Fruit fly (Drosophila melanogaster) whole organism, embryonic: ENCODE measurements around the gene CG9782.
A peak's percentile ranks its signal among the peaks of the same experiment; 100 is the strongest.

ENCODE experiments used
- Aef1 ChIP-seq: fragments of 200-800 bp; sonication (Bioruptor generic); IDR thresholded peaks from 3 replicates; pipeline ENCODE4 v1.3.6; 2022; ENCODE audit warnings: missing biosample characterization, missing genetic modification characterization
- Antp ChIP-seq: fragments of 200-800 bp; sonication (Bioruptor generic); optimal IDR thresholded peaks from 3 replicates; lab custom pipeline; 2016; ENCODE audit warnings: missing biosample characterization, missing genetic modification characterization
- CG10147 ChIP-seq: fragments of 200-800 bp; sonication (Bioruptor generic); optimal IDR thresholded peaks from 2 replicates; lab custom pipeline; 2019; ENCODE audit warnings: missing biosample characterization, mild to moderate bottlenecking, missing genetic modification characterization, moderate library complexity
- CG14441 ChIP-seq: fragments of 200-800 bp; sonication (Bioruptor generic); IDR thresholded peaks from 2 replicates; pipeline ENCODE4 v1.3.6; 2022; ENCODE audit warnings: missing biosample characterization, missing genetic modification characterization
- CG1602 ChIP-seq: fragments of 200-800 bp; sonication (Bioruptor generic); optimal IDR thresholded peaks from 3 replicates; lab custom pipeline; 2016; ENCODE audit warnings: missing biosample characterization, missing genetic modification characterization
- CG16863 ChIP-seq: fragments of 200-800 bp; sonication (Bioruptor generic); optimal IDR thresholded peaks from 3 replicates; lab custom pipeline; 2016; ENCODE audit warnings: missing biosample characterization, missing genetic modification characterization
- CG30020 ChIP-seq: fragments of 200-800 bp; optimal IDR thresholded peaks from 2 replicates; lab custom pipeline; 2019; ENCODE audit warnings: missing biosample characterization, mild to moderate bottlenecking, missing genetic modification characterization, moderate library complexity
- CG3065 ChIP-seq: fragments of 200-800 bp; sonication (Bioruptor generic); optimal IDR thresholded peaks from 2 replicates; lab custom pipeline; 2016; ENCODE audit warnings: missing biosample characterization, missing genetic modification characterization
- CG34224 ChIP-seq: fragments of 200-800 bp; sonication (Bioruptor generic); IDR thresholded peaks from 3 replicates; pipeline ENCODE4 v1.3.6; 2022; ENCODE audit warnings: missing biosample characterization, missing genetic modification characterization; ENCODE audit not compliant: partially characterized antibody
- CG34422 ChIP-seq: fragments of 200-800 bp; sonication (Bioruptor generic); IDR thresholded peaks from 3 replicates; pipeline ENCODE4 v1.3.6; 2022; ENCODE audit warnings: missing biosample characterization, missing genetic modification characterization
- CG42726 ChIP-seq: fragments of 200-800 bp; sonication (Bioruptor generic); IDR thresholded peaks from 2 replicates; pipeline ENCODE4 v1.3.6; 2022; ENCODE audit warnings: missing biosample characterization, missing genetic modification characterization; ENCODE audit not compliant: partially characterized antibody
- CG7357 ChIP-seq: fragments of 200-800 bp; sonication (Bioruptor generic); IDR thresholded peaks from 3 replicates; pipeline ENCODE4 v1.3.6; 2022; ENCODE audit warnings: missing biosample characterization, missing genetic modification characterization
- CG7963 ChIP-seq: fragments of 200-800 bp; sonication (Bioruptor generic); IDR thresholded peaks from 3 replicates; pipeline ENCODE4 v1.3.6; 2022; ENCODE audit warnings: missing biosample characterization, missing genetic modification characterization; ENCODE audit not compliant: partially characterized antibody
- CG8290 ChIP-seq, 3 experiments: fragments of 200-800 bp; sonication (Bioruptor generic); optimal IDR thresholded peaks; 2 replicates each; lab custom pipeline; 2016 to 2019; ENCODE audit warnings: missing biosample characterization in 3 of 3, missing genetic modification characterization in 3 of 3, mild to moderate bottlenecking in 2 of 3, moderate library complexity in 1 of 3
- CG8359 ChIP-seq: fragments of 200-800 bp; sonication (Bioruptor generic); optimal IDR thresholded peaks from 2 replicates; lab custom pipeline; 2017; ENCODE audit warnings: missing biosample characterization, mild to moderate bottlenecking, missing genetic modification characterization, borderline replicate concordance
- CG8944 ChIP-seq: fragments of 200-800 bp; sonication (Bioruptor generic); optimal IDR thresholded peaks from 3 replicates; lab custom pipeline; 2016; ENCODE audit warnings: missing biosample characterization, missing genetic modification characterization
- CTCF ChIP-seq: fragments of 200-800 bp; sonication (Bioruptor generic); optimal IDR thresholded peaks from 2 replicates; lab custom pipeline; 2017; ENCODE audit warnings: missing biosample characterization, mild to moderate bottlenecking, missing genetic modification characterization, moderate library complexity
- CoRest ChIP-seq: fragments of 200-800 bp; sonication (Bioruptor generic); optimal IDR thresholded peaks from 3 replicates; lab custom pipeline; 2018; ENCODE audit warnings: missing biosample characterization, mild to moderate bottlenecking, missing genetic modification characterization, moderate library complexity
- Dll ChIP-seq: fragments of 200-800 bp; sonication (Bioruptor generic); IDR thresholded peaks from 4 replicates; pipeline ENCODE4 v1.3.6; 2022; ENCODE audit warnings: missing biosample characterization, missing genetic modification characterization; ENCODE audit not compliant: partially characterized antibody
- Elba2 ChIP-seq: fragments of 200-800 bp; sonication (Bioruptor generic); optimal IDR thresholded peaks from 3 replicates; lab custom pipeline; 2016; ENCODE audit warnings: missing biosample characterization, missing genetic modification characterization
- Ets65A ChIP-seq: fragments of 200-800 bp; sonication (Bioruptor generic); peaks from one replicate; lab custom pipeline; 2016; ENCODE audit warnings: missing biosample characterization, missing genetic modification characterization
- Fer1 ChIP-seq: fragments of 200-800 bp; sonication (Bioruptor generic); optimal IDR thresholded peaks from 2 replicates; lab custom pipeline; 2017; ENCODE audit warnings: missing biosample characterization, mild to moderate bottlenecking, missing genetic modification characterization
- Hr39 ChIP-seq: fragments of >200 bp; optimal IDR thresholded peaks from 2 replicates; lab custom pipeline; 2017
- MBD-R2 ChIP-seq: fragments of 200-800 bp; sonication (Bioruptor generic); IDR thresholded peaks from 2 replicates; pipeline ENCODE4 v1.3.6; 2022; ENCODE audit warnings: missing biosample characterization, missing genetic modification characterization
- Max ChIP-seq: fragments of 200-800 bp; sonication (Bioruptor generic); optimal IDR thresholded peaks from 2 replicates; lab custom pipeline; 2016; ENCODE audit warnings: missing biosample characterization, mild to moderate bottlenecking, missing genetic modification characterization
- Sry-β ChIP-seq: fragments of 200-800 bp; sonication (Bioruptor generic); optimal IDR thresholded peaks from 2 replicates; lab custom pipeline; 2018; ENCODE audit warnings: missing biosample characterization, mild to moderate bottlenecking, missing genetic modification characterization, moderate library complexity
- YL-1 ChIP-seq: fragments of 200-800 bp; sonication (Bioruptor generic); optimal IDR thresholded peaks from 3 replicates; lab custom pipeline; 2017; ENCODE audit warnings: missing biosample characterization, mild to moderate bottlenecking, missing genetic modification characterization
- ap ChIP-seq: fragments of 200-800 bp; sonication (Bioruptor generic); IDR thresholded peaks from 2 replicates; pipeline ENCODE4 v1.3.6; 2022; ENCODE audit warnings: missing biosample characterization, missing genetic modification characterization
- az2 ChIP-seq: fragments of 200-800 bp; sonication (Bioruptor generic); optimal IDR thresholded peaks from 3 replicates; lab custom pipeline; 2016; ENCODE audit warnings: missing biosample characterization, missing genetic modification characterization
- bbx ChIP-seq: fragments of 200-800 bp; sonication (Bioruptor generic); IDR thresholded peaks from 2 replicates; pipeline ENCODE4 v1.3.6; 2022; ENCODE audit warnings: missing biosample characterization, missing genetic modification characterization; ENCODE audit not compliant: partially characterized antibody
- cg ChIP-seq: fragments of 200-800 bp; sonication (Bioruptor generic); optimal IDR thresholded peaks from 3 replicates; lab custom pipeline; 2019; ENCODE audit warnings: missing biosample characterization, mild to moderate bottlenecking, missing genetic modification characterization, moderate library complexity
- chn ChIP-seq: fragments of 200-800 bp; sonication (Bioruptor generic); optimal IDR thresholded peaks from 2 replicates; lab custom pipeline; 2016; ENCODE audit warnings: missing biosample characterization, missing genetic modification characterization
- crc ChIP-seq: fragments of 200-800 bp; sonication (Bioruptor generic); optimal IDR thresholded peaks from 2 replicates; lab custom pipeline; 2016; ENCODE audit warnings: missing biosample characterization, missing genetic modification characterization
- crol ChIP-seq: fragments of 200-800 bp; sonication (Bioruptor generic); IDR thresholded peaks from 2 replicates; pipeline ENCODE4 v1.3.6; 2022; ENCODE audit warnings: missing biosample characterization, missing genetic modification characterization
- dati ChIP-seq: fragments of 200-800 bp; sonication (Bioruptor generic); IDR thresholded peaks from 2 replicates; pipeline ENCODE4 v1.3.6; 2022; ENCODE audit warnings: missing biosample characterization, missing genetic modification characterization
- dimm ChIP-seq: fragments of 200-800 bp; sonication (Bioruptor generic); IDR thresholded peaks from 2 replicates; pipeline ENCODE4 v1.3.6; 2022; ENCODE audit warnings: missing biosample characterization, missing genetic modification characterization
- esg ChIP-seq: fragments of 200-800 bp; sonication (Bioruptor generic); conservative IDR thresholded peaks from 2 replicates; pipeline ENCODE4 v1.3.6; 2022; ENCODE audit warnings: missing biosample characterization, missing genetic modification characterization
- hbn ChIP-seq: fragments of 200-800 bp; sonication (Bioruptor generic); IDR thresholded peaks from 2 replicates; pipeline ENCODE4 v1.3.6; 2022; ENCODE audit warnings: missing biosample characterization, missing genetic modification characterization; ENCODE audit not compliant: partially characterized antibody
- insv ChIP-seq, 2 experiments: fragments of 200-800 bp; sonication (Bioruptor generic); optimal IDR thresholded peaks; 3 replicates each; lab custom pipeline; 2016 to 2018; ENCODE audit warnings: missing biosample characterization in 2 of 2, missing genetic modification characterization in 2 of 2
- kah ChIP-seq: fragments of 200-800 bp; sonication (Bioruptor generic); optimal IDR thresholded peaks from 2 replicates; lab custom pipeline; 2018; ENCODE audit warnings: missing biosample characterization, mild to moderate bottlenecking, missing genetic modification characterization
- ken ChIP-seq: fragments of 200-800 bp; sonication (Bioruptor generic); IDR thresholded peaks from 3 replicates; pipeline ENCODE4 v1.3.6; 2022; ENCODE audit warnings: missing biosample characterization, missing genetic modification characterization
- kni ChIP-seq: fragments of 200-800 bp; sonication (Bioruptor generic); optimal IDR thresholded peaks from 3 replicates; lab custom pipeline; 2017; ENCODE audit warnings: mild to moderate bottlenecking, missing biosample characterization, missing genetic modification reagents, missing genetic modification characterization
- knrl ChIP-seq: fragments of 200-800 bp; sonication (Bioruptor generic); IDR thresholded peaks from 3 replicates; pipeline ENCODE4 v1.3.6; 2022; ENCODE audit warnings: missing biosample characterization, missing genetic modification characterization; ENCODE audit not compliant: partially characterized antibody
- mam ChIP-seq: fragments of 200-800 bp; sonication (Bioruptor generic); optimal IDR thresholded peaks from 3 replicates; lab custom pipeline; 2016; ENCODE audit warnings: missing biosample characterization, missing genetic modification characterization
- phol ChIP-seq: fragments of 200-800 bp; sonication (Bioruptor generic); optimal IDR thresholded peaks from 3 replicates; lab custom pipeline; 2018; ENCODE audit warnings: missing biosample characterization, mild to moderate bottlenecking, missing genetic modification characterization, moderate library complexity
- pzg ChIP-seq: fragments of 200-800 bp; sonication (Bioruptor generic); optimal IDR thresholded peaks from 3 replicates; lab custom pipeline; 2018; ENCODE audit warnings: missing biosample characterization, mild to moderate bottlenecking, missing genetic modification characterization, moderate library complexity
- sc ChIP-seq, 3 experiments: fragments of >200 bp in 2 of 3; fragments of 200-800 bp in 1 of 3; sonication (Bioruptor generic) in 1 of 3; optimal IDR thresholded peaks; 2 replicates in 2 of 3; 3 replicates in 1 of 3; lab custom pipeline; 2017; ENCODE audit warnings: mild to moderate bottlenecking in 1 of 3, missing biosample characterization in 1 of 3, missing genetic modification characterization in 1 of 3, missing genetic modification reagents in 1 of 3
- tna ChIP-seq: fragments of 200-800 bp; sonication (Bioruptor generic); IDR thresholded peaks from 2 replicates; pipeline ENCODE4 v1.3.6; 2022; ENCODE audit warnings: missing biosample characterization, missing genetic modification characterization; ENCODE audit not compliant: partially characterized antibody
- zen ChIP-seq: fragments of 200-800 bp; sonication (Bioruptor generic); optimal IDR thresholded peaks from 3 replicates; lab custom pipeline; 2018; ENCODE audit warnings: missing biosample characterization, mild to moderate bottlenecking, missing genetic modification characterization, moderate library complexity
- zen2 ChIP-seq: fragments of 200-800 bp; sonication (Bioruptor generic); IDR thresholded peaks from 3 replicates; pipeline ENCODE4 v1.3.6; 2022; ENCODE audit warnings: missing biosample characterization, missing genetic modification characterization; ENCODE audit not compliant: partially characterized antibody

CG9782 gene

DNA sequence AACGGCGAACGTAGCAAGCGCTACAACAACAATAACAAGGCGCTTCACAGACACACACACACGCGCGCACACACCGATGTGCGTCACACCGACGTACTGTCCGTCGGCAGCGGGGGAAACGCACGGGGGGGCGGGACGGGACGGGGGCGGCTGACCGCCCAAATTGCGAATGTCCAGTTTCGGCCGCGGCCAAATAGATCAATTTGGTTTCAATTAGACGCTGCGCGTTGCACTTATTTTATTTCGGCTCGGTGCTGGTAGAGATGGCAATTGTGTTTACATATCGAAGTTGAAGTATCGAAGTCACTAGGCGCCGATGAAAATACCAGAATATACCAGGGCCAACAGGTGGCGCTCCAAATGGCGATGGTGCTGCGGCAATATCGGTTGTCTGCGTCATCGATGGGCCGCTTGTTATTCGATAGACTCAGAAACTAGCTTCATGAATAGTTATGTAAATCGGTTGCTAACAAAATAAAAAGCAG, 15.8 kb upstream of the CG9782 start, which contains the start of gene Rok (continued):
- TF ChIP-seq sc (optimal IDR thresholded peaks at IDR 0.05; lab: Kevin White, UChicago) (no peak), sc (GFP tag; optimal IDR thresholded peaks at IDR 0.05; lab: Kevin White, UChicago) (no peak), hbn (GFP tag; lab: Robert Waterston, UW) (peak; percentile 69), CG30020 (peak; percentile 46), CG8359 (no peak), CG7963 (GFP tag; lab: Robert Waterston, UW) (peak; percentile 75), Antp (GFP tag; lab: Kevin White, UChicago) (peak; percentile 9), kah (peak; percentile 3), az2 (GFP tag; lab: Kevin White, UChicago) (no peak), esg (GFP tag; lab: Robert Waterston, UW) (no peak), MBD-R2 (GFP tag; lab: Robert Waterston, UW) (peak; percentile 62; the same call in 1 of the 2 replicates), zen2 (GFP tag; lab: Robert Waterston, UW) (peak; percentile 61; the same call in 2 of the 3 replicates), insv (GFP tag; optimal IDR thresholded peaks at IDR 0.05; lab: Kevin White, UChicago) (no peak), cg (GFP tag; lab: Kevin White, UChicago) (peak; percentile 99), chn (no peak), CG42726 (GFP tag; lab: Robert Waterston, UW) (peak; percentile 91), Max (GFP tag; lab: Kevin White, UChicago) (no peak), dati (GFP tag; lab: Robert Waterston, UW) (no peak), Sry-β (GFP tag; lab: Kevin White, UChicago) (no peak), crc (GFP tag; lab: Kevin White, UChicago) (no peak), CG8944 (GFP tag; lab: Kevin White, UChicago) (no peak), YL-1 (GFP tag; lab: Kevin White, UChicago) (peak; percentile 6), crol (peak; percentile 67), CG34422 (peak; percentile 18), CoRest (no peak), zen (tag; lab: Kevin White, UChicago) (no peak), Ets65A (peak; percentile 49), CG8290 (GFP tag; optimal IDR thresholded peaks at IDR 0.05; lab: Kevin White, UChicago) (no peak), CG8290 (tag; optimal IDR thresholded peaks at IDR 0.05; lab: Kevin White, UChicago) (peak in 1 of 2 experiments; percentile 38), CG16863 (GFP tag; lab: Kevin White, UChicago) (no peak), Elba2 (no peak), dimm (GFP tag; lab: Robert Waterston, UW) (no peak), Fer1 (GFP tag; lab: Kevin White, UChicago) (peak; percentile 7), phol (no peak), kni (GFP tag; lab: Kevin White, UChicago) (no peak), Aef1 (GFP tag; lab: Robert Waterston, UW) (peak; percentile 18; the same call in 1 of the 3 replicates), CG1602 (no peak), ken (no peak), ap (GFP tag; lab: Robert Waterston, UW) (no peak), CG10147 (no peak), bbx (GFP tag; lab: Robert Waterston, UW) (peak; percentile 89), mam (GFP tag; lab: Kevin White, UChicago) (peak; percentile 18), Dll (GFP tag; lab: Robert Waterston, UW) (peak; percentile 77), pzg (GFP tag; lab: Kevin White, UChicago) (peak; percentile 80), CG34224 (GFP tag; lab: Robert Waterston, UW) (peak; percentile 57; the same call in 2 of the 3 replicates), Hr39 (lab: Kevin White, UChicago) (peak; percentile 21), CTCF (GFP tag; lab: Kevin White, UChicago) (peak; percentile 93), CG14441 (peak; percentile 7; the same call in 1 of the 2 replicates), CG3065 (no peak), knrl (GFP tag; lab: Robert Waterston, UW) (peak; percentile 83), CG7357 (GFP tag; lab: Robert Waterston, UW) (no peak), tna (GFP tag; lab: Robert Waterston, UW) (peak; percentile 58)
